Worm (Caenorhabditis elegans) whole organism, L3 larva: ENCODE data around the gene djr-1.1.
A peak's percentile ranks its signal among the peaks of the same experiment; 100 is the strongest.

Experiments
- R02D3.7 ChIP-seq: fragments of 150-350 bp; optimal IDR thresholded peaks from 2 replicates; lab custom pipeline; 2014; ENCODE audit warnings: missing biosample characterization, missing genetic modification characterization
- ZK546.5 ChIP-seq: sonication (generic microtip); optimal IDR thresholded peaks from 2 replicates; lab custom pipeline; 2017; ENCODE audit warnings: missing biosample characterization, missing genetic modification characterization
- aly-2 ChIP-seq: fragments of 150-350 bp; optimal IDR thresholded peaks from 2 replicates; lab custom pipeline; 2014; ENCODE audit warnings: missing biosample characterization, missing genetic modification characterization
- ama-1 ChIP-seq: fragments of 150-350 bp; optimal IDR thresholded peaks from 2 replicates; lab custom pipeline; 2018
- ceh-16 ChIP-seq: sonication (generic microtip); optimal IDR thresholded peaks from 2 replicates; lab custom pipeline; 2017; ENCODE audit warnings: missing biosample characterization, missing genetic modification characterization
- ceh-28 ChIP-seq: fragments of 150-350 bp; optimal IDR thresholded peaks from 2 replicates; lab custom pipeline; 2014; ENCODE audit warnings: missing biosample characterization, missing genetic modification reagents, missing genetic modification characterization
- ceh-82 ChIP-seq: fragments of 150-350 bp; optimal IDR thresholded peaks from 2 replicates; lab custom pipeline; 2014; ENCODE audit warnings: missing biosample characterization, missing genetic modification characterization
- ceh-9 ChIP-seq: sonication (generic microtip); optimal IDR thresholded peaks from 2 replicates; lab custom pipeline; 2018; ENCODE audit warnings: missing biosample characterization, missing genetic modification characterization
- daf-12 ChIP-seq: fragments of 150-350 bp; optimal IDR thresholded peaks from 2 replicates; lab custom pipeline; 2014; ENCODE audit warnings: missing biosample characterization, missing genetic modification reagents, missing genetic modification characterization
- egl-27 ChIP-seq: sonication (generic microtip); optimal IDR thresholded peaks from 4 replicates; lab custom pipeline; 2017; ENCODE audit warnings: missing biosample characterization, missing genetic modification reagents, missing genetic modification characterization
- egl-5 ChIP-seq: fragments of 150-350 bp; optimal IDR thresholded peaks from 2 replicates; lab custom pipeline; 2017; ENCODE audit warnings: missing biosample characterization, missing genetic modification reagents, missing genetic modification characterization, inconsistent platforms
- elt-1 ChIP-seq: fragments of 150-350 bp; optimal IDR thresholded peaks from 2 replicates; lab custom pipeline; 2014; ENCODE audit warnings: missing biosample characterization, missing genetic modification characterization
- elt-2 ChIP-seq: sonication (generic microtip); optimal IDR thresholded peaks from 2 replicates; lab custom pipeline; 2016; ENCODE audit warnings: missing genetic modification reagents, mild to moderate bottlenecking, missing genetic modification characterization, missing compliant biosample characterization
- elt-3 ChIP-seq, 3 experiments: fragments of 150-350 bp in 1 of 3; sonication (generic microtip) in 2 of 3; optimal IDR thresholded peaks; 2 replicates in 2 of 3; 4 replicates in 1 of 3; lab custom pipeline; 2014 to 2017; ENCODE audit warnings: missing biosample characterization in 3 of 3, missing genetic modification characterization in 3 of 3
- eor-1 ChIP-seq, 2 experiments: fragments of 150-350 bp; optimal IDR thresholded peaks; 2 replicates each; lab custom pipeline; 2014 to 2018; ENCODE audit warnings: missing biosample characterization in 2 of 2, missing genetic modification characterization in 2 of 2
- fkh-10 ChIP-seq: sonication (generic microtip); optimal IDR thresholded peaks from 2 replicates; lab custom pipeline; 2017; ENCODE audit warnings: missing biosample characterization, missing genetic modification reagents, missing genetic modification characterization
- fkh-2 ChIP-seq: fragments of 150-350 bp; optimal IDR thresholded peaks from 2 replicates; lab custom pipeline; 2014; ENCODE audit warnings: missing biosample characterization, missing genetic modification reagents, missing genetic modification characterization
- fos-1 ChIP-seq: fragments of 150-350 bp; optimal IDR thresholded peaks from 2 replicates; lab custom pipeline; 2014; ENCODE audit warnings: missing biosample characterization, missing genetic modification characterization
- hmg-11 ChIP-seq: sonication (generic microtip); optimal IDR thresholded peaks from 2 replicates; lab custom pipeline; 2016; ENCODE audit warnings: missing genetic modification characterization, missing compliant biosample characterization
- jun-1 ChIP-seq: fragments of 150-350 bp; optimal IDR thresholded peaks from 2 replicates; lab custom pipeline; 2014; ENCODE audit warnings: missing biosample characterization, missing genetic modification reagents, missing genetic modification characterization
- lin-15B ChIP-seq: fragments of 150-350 bp; optimal IDR thresholded peaks from 2 replicates; lab custom pipeline; 2014; ENCODE audit warnings: missing biosample characterization, missing genetic modification characterization
- lin-39 ChIP-seq: fragments of 150-350 bp; optimal IDR thresholded peaks from 2 replicates; lab custom pipeline; 2018; ENCODE audit warnings: missing biosample characterization, missing genetic modification reagents, missing genetic modification characterization
- lsy-12 ChIP-seq: sonication (generic microtip); optimal IDR thresholded peaks from 2 replicates; lab custom pipeline; 2016; ENCODE audit warnings: mild to moderate bottlenecking, missing genetic modification characterization, missing compliant biosample characterization
- mdl-1 ChIP-seq: fragments of 150-350 bp; optimal IDR thresholded peaks from 2 replicates; lab custom pipeline; 2014; ENCODE audit warnings: missing biosample characterization, missing genetic modification characterization
- mml-1 ChIP-seq: fragments of 150-350 bp; sonication (generic microtip); optimal IDR thresholded peaks from 3 replicates; lab custom pipeline; 2014; ENCODE audit warnings: missing biosample characterization, missing genetic modification characterization
- nfya-1 ChIP-seq: sonication (generic microtip); optimal IDR thresholded peaks from 2 replicates; lab custom pipeline; 2017; ENCODE audit warnings: missing genetic modification characterization, mild to moderate bottlenecking, missing compliant biosample characterization, antibody characterized with exemption, moderate library complexity; ENCODE audit not compliant: insufficient read depth
- nhr-11 ChIP-seq: fragments of 150-350 bp; optimal IDR thresholded peaks from 2 replicates; lab custom pipeline; 2014; ENCODE audit warnings: missing biosample characterization, missing genetic modification characterization
- nhr-23 ChIP-seq: fragments of 150-350 bp; optimal IDR thresholded peaks from 2 replicates; lab custom pipeline; 2014; ENCODE audit warnings: missing biosample characterization, missing genetic modification reagents, missing genetic modification characterization
- nhr-237 ChIP-seq: fragments of 150-350 bp; optimal IDR thresholded peaks from 2 replicates; lab custom pipeline; 2014; ENCODE audit warnings: missing biosample characterization, missing genetic modification characterization
- nhr-25 ChIP-seq: sonication (generic microtip); optimal IDR thresholded peaks from 2 replicates; lab custom pipeline; 2017; ENCODE audit warnings: missing biosample characterization, missing genetic modification characterization
- nhr-28 ChIP-seq: fragments of 150-350 bp; optimal IDR thresholded peaks from 2 replicates; lab custom pipeline; 2014; ENCODE audit warnings: missing biosample characterization, missing genetic modification characterization
- nhr-67 ChIP-seq: fragments of 150-350 bp; optimal IDR thresholded peaks from 2 replicates; lab custom pipeline; 2014; ENCODE audit warnings: missing biosample characterization, missing genetic modification characterization
- nhr-76 ChIP-seq: fragments of 150-350 bp; sonication (generic microtip); optimal IDR thresholded peaks from 5 replicates; lab custom pipeline; 2014; ENCODE audit warnings: missing biosample characterization, missing genetic modification characterization
- nhr-77 ChIP-seq: fragments of 150-350 bp; optimal IDR thresholded peaks from 2 replicates; lab custom pipeline; 2014; ENCODE audit warnings: missing biosample characterization, missing genetic modification characterization
- pha-4 ChIP-seq: fragments of 150-350 bp; optimal IDR thresholded peaks from 2 replicates; lab custom pipeline; 2014; ENCODE audit warnings: missing biosample characterization, missing genetic modification reagents, missing genetic modification characterization
- pqm-1 ChIP-seq: fragments of 150-350 bp; optimal IDR thresholded peaks from 2 replicates; lab custom pipeline; 2017; ENCODE audit warnings: missing biosample characterization, missing genetic modification characterization, inconsistent platforms
- skn-1 ChIP-seq: fragments of 150-350 bp; optimal IDR thresholded peaks from 2 replicates; lab custom pipeline; 2014; ENCODE audit warnings: missing biosample characterization, missing genetic modification characterization
- snpc-4 ChIP-seq: fragments of 150-350 bp; optimal IDR thresholded peaks from 2 replicates; lab custom pipeline; 2014; ENCODE audit warnings: missing biosample characterization, missing genetic modification characterization
- tbx-2 ChIP-seq: sonication (generic microtip); optimal IDR thresholded peaks from 2 replicates; lab custom pipeline; 2016; ENCODE audit warnings: mild to moderate bottlenecking, missing genetic modification characterization, missing compliant biosample characterization
- unc-39 ChIP-seq: sonication (generic microtip); optimal IDR thresholded peaks from 4 replicates; lab custom pipeline; 2017; ENCODE audit warnings: missing biosample characterization, missing genetic modification characterization
- unc-62 ChIP-seq: fragments of 150-350 bp; sonication (generic microtip); optimal IDR thresholded peaks from 4 replicates; lab custom pipeline; 2014; ENCODE audit warnings: missing biosample characterization, missing genetic modification reagents, missing genetic modification characterization
- ztf-11 ChIP-seq: fragments of 150-350 bp; optimal IDR thresholded peaks from 2 replicates; lab custom pipeline; 2014; ENCODE audit warnings: missing biosample characterization, missing genetic modification characterization
- ztf-4 ChIP-seq: fragments of 150-350 bp; optimal IDR thresholded peaks from 2 replicates; lab custom pipeline; 2014; ENCODE audit warnings: missing biosample characterization, missing genetic modification characterization

The djr-1.1 gene

ce11 chrII:283594-283993, 6.8 kb upstream of the djr-1.1 start, which contains the start of gene B0432.9:
TSS of gene B0432.9 (minus strand) at chrII:283694.
- no peak for TF ChIP-seq ceh-28 (tag; lab: Kevin White, UChicago)
- TF ChIP-seq snpc-4 (tag; lab: Kevin White, UChicago), result no peak
- TF ChIP-seq ceh-16, result no peak
- TF ChIP-seq nhr-76 (tag; lab: Kevin White, UChicago), result no peak
- TF ChIP-seq nhr-237 (tag; lab: Kevin White, UChicago), result no peak
- TF ChIP-seq nhr-28 (tag; lab: Kevin White, UChicago), result no peak
- TF ChIP-seq fos-1, result no peak
- no peak for TF ChIP-seq hmg-11 (tag; lab: Kevin White, UChicago)
- TF ChIP-seq elt-1 (tag; lab: Kevin White, UChicago), result no peak
- no peak for TF ChIP-seq lin-39 (tag; lab: Kevin White, UChicago)
- no peak for TF ChIP-seq egl-5 (tag; lab: Kevin White, UChicago)
- TF ChIP-seq mdl-1, result no peak
- TF ChIP-seq nhr-25 (tag; lab: Kevin White, UChicago), result no peak
- no peak for TF ChIP-seq ceh-82 (tag; lab: Kevin White, UChicago)
- TF ChIP-seq daf-12, result no peak
- no peak for TF ChIP-seq pha-4 (tag; lab: Kevin White, UChicago)
- TF ChIP-seq, all 47 proteins: peak for 0

ce11 chrII:285627-286550, 4.5 kb upstream of the djr-1.1 start, which contains the start of gene B0432.10:
TSS of gene B0432.10 (minus strand) at chrII:286275.
- TF ChIP-seq nhr-76 (tag; lab: Kevin White, UChicago) (no peak), ZK546.5 (no peak), unc-39 (tag; lab: Kevin White, UChicago) (no peak), eor-1 (tag; optimal IDR thresholded peaks at IDR 0.05; lab: Kevin White, UChicago) (no peak), fkh-10 (peak; percentile 8), hmg-11 (tag; lab: Kevin White, UChicago) (peak; percentile 18), skn-1 (tag; lab: Kevin White, UChicago) (peak; percentile 69), fkh-2 (tag; lab: Kevin White, UChicago) (no peak), fos-1 (no peak), nhr-23 (peak; percentile 90), elt-1 (tag; lab: Kevin White, UChicago) (no peak), unc-62 (no peak), nhr-77 (tag; lab: Kevin White, UChicago) (no peak), aly-2 (tag; lab: Kevin White, UChicago) (no peak), ceh-82 (tag; lab: Kevin White, UChicago) (peak; percentile 47), jun-1 (no peak), mml-1 (no peak), ztf-11 (tag; lab: Kevin White, UChicago) (no peak), lin-15B (peak; percentile 92), nfya-1 (peak; percentile 88), elt-2 (peak; percentile 32), snpc-4 (tag; lab: Kevin White, UChicago) (peak; percentile 91), lsy-12 (tag; lab: Kevin White, UChicago) (peak; percentile 42), nhr-11 (no peak), lin-39 (tag; lab: Kevin White, UChicago) (peak; percentile 26), nhr-28 (tag; lab: Kevin White, UChicago) (no peak), daf-12 (no peak), ama-1 (lab: Kevin White, UChicago) (peak; percentile 40), egl-27 (tag; lab: Kevin White, UChicago) (no peak), pha-4 (tag; lab: Kevin White, UChicago) (peak; percentile 94), ceh-28 (tag; lab: Kevin White, UChicago) (peak; percentile 18), nhr-25 (tag; lab: Kevin White, UChicago) (peak; percentile 57), ceh-16 (no peak), tbx-2 (tag; lab: Kevin White, UChicago) (no peak), ztf-4 (tag; lab: Kevin White, UChicago) (no peak), ceh-9 (no peak), pqm-1 (tag; lab: Kevin White, UChicago) (peak; percentile 91), R02D3.7 (tag; lab: Kevin White, UChicago) (peak; percentile 56), nhr-237 (tag; lab: Kevin White, UChicago) (no peak), nhr-67 (tag; lab: Kevin White, UChicago) (no peak), mdl-1 (no peak), elt-3 (tag; optimal IDR thresholded peaks at IDR 0.05; lab: Kevin White, UChicago) (no peak), egl-5 (tag; lab: Kevin White, UChicago) (peak; percentile 58)
